Worm (Caenorhabditis elegans): ENCODE measurements around the gene K07F5.8.

ce11 chrIV:9875646-9876045, 26.1 kb upstream of the K07F5.8 start:
- TF ChIP-seq him-1 (tag; optimal IDR thresholded peaks at IDR 0.05) (no peak), W03F9.2 (tag; optimal IDR thresholded peaks at IDR 0.05) (no peak), dao-5 (tag; optimal IDR thresholded peaks at IDR 0.05) (no peak)

All from whole organism, L4/young adult.